Worm (Caenorhabditis elegans): ENCODE data around the gene F31B12.4.
A peak's percentile ranks its signal among the peaks of the same experiment; 100 is the strongest.

The F31B12.4 gene

DNA sequence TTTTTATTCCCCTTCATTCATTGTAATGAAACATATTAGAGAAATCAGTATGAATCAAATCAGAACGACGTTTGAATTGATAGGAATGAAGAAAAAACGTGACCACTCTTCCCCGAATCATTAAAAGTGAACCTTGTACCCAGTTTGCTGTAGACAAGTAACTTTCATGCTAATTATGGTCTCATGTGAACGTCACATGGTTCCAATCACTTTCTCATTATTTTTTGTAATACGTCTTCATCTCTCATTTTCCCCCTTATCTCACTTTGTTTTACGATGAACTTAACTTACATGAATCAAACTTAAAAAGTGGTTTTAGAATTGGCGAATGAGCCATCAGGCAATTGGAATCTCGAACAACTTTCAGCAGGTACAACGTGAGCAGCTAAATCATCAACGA lies 31.8 kb upstream of the F31B12.4 start:
- TF ChIP-seq nhr-10 (tag; optimal IDR thresholded peaks at IDR 0.05) (no peak), ztf-4 (tag; optimal IDR thresholded peaks at IDR 0.05) (peak; percentile 26), R02D3.7 (tag; optimal IDR thresholded peaks at IDR 0.05) (no peak), crh-2 (tag; optimal IDR thresholded peaks at IDR 0.05) (peak; percentile 77), nhr-12 (tag; optimal IDR thresholded peaks at IDR 0.05) (no peak), alr-1 (tag; optimal IDR thresholded peaks at IDR 0.05) (no peak), sem-4 (tag; optimal IDR thresholded peaks at IDR 0.05) (peak; percentile 30), blmp-1 (tag; optimal IDR thresholded peaks at IDR 0.05; ENCODE audit: insufficient read depth) (peak; percentile 90), Y55F3AM.14 (GFP tag; optimal IDR thresholded peaks at IDR 0.05) (no peak), sma-9 (GFP tag; optimal IDR thresholded peaks at IDR 0.05) (peak; percentile 98), sma-9 (tag; optimal IDR thresholded peaks at IDR 0.05) (no peak), sma-3 (GFP tag; optimal IDR thresholded peaks at IDR 0.05) (peak; percentile 83), gmeb-1 (tag; optimal IDR thresholded peaks at IDR 0.05) (peak; percentile 50), zag-1 (tag; optimal IDR thresholded peaks at IDR 0.05) (no peak), ZK546.5 (tag; optimal IDR thresholded peaks at IDR 0.05) (no peak), nhr-11 (tag; optimal IDR thresholded peaks at IDR 0.05) (no peak), nhr-21 (tag; optimal IDR thresholded peaks at IDR 0.05) (peak; percentile 67), lin-39 (tag; optimal IDR thresholded peaks at IDR 0.05) (no peak), nhr-23 (tag; optimal IDR thresholded peaks at IDR 0.05) (no peak), nhr-25 (tag; optimal IDR thresholded peaks at IDR 0.05) (peak; percentile 92), mab-5 (tag; optimal IDR thresholded peaks at IDR 0.05) (no peak), ztf-11 (tag; optimal IDR thresholded peaks at IDR 0.05) (no peak), C34F6.9 (tag; optimal IDR thresholded peaks at IDR 0.05) (no peak), lsy-2 (tag; optimal IDR thresholded peaks at IDR 0.05) (peak in 1 of 2 experiments; percentile 20), F13H6.1 (tag; optimal IDR thresholded peaks at IDR 0.05) (no peak)

DNA sequence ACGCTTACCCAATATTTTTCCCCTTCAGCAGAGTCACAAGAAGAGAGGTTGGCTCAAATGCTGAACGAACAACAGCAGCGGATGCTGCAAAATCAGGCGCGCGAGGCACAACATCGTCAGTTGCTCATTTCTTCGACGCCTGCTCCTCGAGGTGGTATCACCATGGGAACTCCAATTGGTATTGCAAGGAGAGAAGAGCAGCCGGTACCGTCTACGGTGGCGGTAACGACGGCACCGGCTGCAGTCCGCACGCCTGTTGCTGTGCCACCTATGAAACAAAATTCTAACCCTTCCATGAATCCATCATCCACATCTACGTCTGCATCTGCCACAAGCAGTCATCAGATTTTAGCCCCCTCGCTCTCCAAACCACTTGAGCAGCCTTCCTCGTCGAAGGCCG lies 29.7 kb upstream of the F31B12.4 start:
- no peak for TF ChIP-seq nhr-23 (tag; optimal IDR thresholded peaks at IDR 0.05)
- no peak for TF ChIP-seq ama-1 (optimal IDR thresholded peaks at IDR 0.05)
- no peak for TF ChIP-seq ztf-4 (tag; optimal IDR thresholded peaks at IDR 0.05)
- TF ChIP-seq aly-2 (tag; optimal IDR thresholded peaks at IDR 0.05), result no peak

DNA sequence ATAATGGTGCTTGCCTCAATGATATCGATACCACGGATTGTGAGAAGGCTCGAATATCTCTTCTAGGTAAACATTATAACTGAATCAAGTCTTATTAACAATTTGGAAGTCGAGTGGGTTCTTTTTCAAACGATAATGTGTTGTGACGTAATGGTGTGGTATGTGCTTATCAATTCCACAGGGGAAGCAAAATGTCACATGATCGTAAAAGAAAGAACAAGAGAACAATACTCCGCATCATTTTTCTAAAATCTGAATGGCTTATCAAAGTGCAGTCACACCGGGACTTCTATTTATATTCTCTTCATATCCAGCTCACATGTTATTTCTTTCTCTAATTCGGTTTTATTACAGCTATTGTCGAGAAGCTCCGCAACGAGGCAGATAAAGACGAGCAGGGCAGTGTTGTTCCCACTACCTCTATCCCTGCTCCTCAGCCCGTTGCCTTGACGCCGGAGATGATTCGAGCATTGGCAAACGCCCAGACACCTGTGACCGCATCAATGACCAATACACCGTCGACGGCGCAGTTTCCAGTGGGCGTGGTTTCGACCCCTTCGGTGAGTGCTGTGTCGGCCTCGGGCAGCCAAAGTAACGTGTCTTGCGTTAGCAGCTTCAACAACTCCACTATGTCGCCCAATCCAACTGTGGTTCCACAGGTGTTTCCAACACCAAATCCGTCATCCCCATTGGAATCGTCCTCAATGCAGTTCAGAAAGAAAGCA lies 23.8 kb upstream of the F31B12.4 start:
- peak; percentile 33 for TF ChIP-seq fos-1 (tag; optimal IDR thresholded peaks at IDR 0.05)
- no peak for TF ChIP-seq nhr-10 (tag; optimal IDR thresholded peaks at IDR 0.05)
- no peak for TF ChIP-seq elt-1 (tag; optimal IDR thresholded peaks at IDR 0.05)
- TF ChIP-seq alr-1 (tag; optimal IDR thresholded peaks at IDR 0.05), result no peak
- TF ChIP-seq nhr-12 (tag; optimal IDR thresholded peaks at IDR 0.05), result no peak
- TF ChIP-seq lin-39 (tag; optimal IDR thresholded peaks at IDR 0.05), result no peak
- TF ChIP-seq C34F6.9 (tag; optimal IDR thresholded peaks at IDR 0.05), result no peak
- TF ChIP-seq nhr-77 (tag; optimal IDR thresholded peaks at IDR 0.05), result no peak
- no peak for TF ChIP-seq dmd-4 (tag; optimal IDR thresholded peaks at IDR 0.05)
- no peak for TF ChIP-seq ztf-1 (GFP tag; conservative IDR thresholded peaks at IDR 0.05)
- TF ChIP-seq unc-62 (GFP tag; optimal IDR thresholded peaks at IDR 0.05), result no peak
- peak; percentile 23 for TF ChIP-seq nhr-129 (tag; optimal IDR thresholded peaks at IDR 0.05)
- no peak for TF ChIP-seq sma-9 (GFP tag; optimal IDR thresholded peaks at IDR 0.05)
- no peak for TF ChIP-seq sma-9 (tag; optimal IDR thresholded peaks at IDR 0.05)
- TF ChIP-seq crh-2 (tag; optimal IDR thresholded peaks at IDR 0.05), result peak; percentile 6
- TF ChIP-seq ztf-11 (tag; optimal IDR thresholded peaks at IDR 0.05), result no peak
- no peak for TF ChIP-seq mdl-1 (tag; optimal IDR thresholded peaks at IDR 0.05)
- TF ChIP-seq egl-27 (tag; optimal IDR thresholded peaks at IDR 0.05), result no peak
- TF ChIP-seq zag-1 (tag; optimal IDR thresholded peaks at IDR 0.05), result no peak
- peak; percentile 11 for TF ChIP-seq gmeb-1 (tag; optimal IDR thresholded peaks at IDR 0.05)
- TF ChIP-seq nhr-23 (tag; optimal IDR thresholded peaks at IDR 0.05), result no peak
- TF ChIP-seq F13H6.1 (tag; optimal IDR thresholded peaks at IDR 0.05), result no peak
- TF ChIP-seq ceh-16 (tag; optimal IDR thresholded peaks at IDR 0.05), result no peak
- no peak for TF ChIP-seq nhr-237 (tag; optimal IDR thresholded peaks at IDR 0.05)
- no peak for TF ChIP-seq nhr-6 (tag; optimal IDR thresholded peaks at IDR 0.05)
- no peak for TF ChIP-seq ama-1 (optimal IDR thresholded peaks at IDR 0.05)
- no peak for TF ChIP-seq sem-4 (tag; optimal IDR thresholded peaks at IDR 0.05)

Measured in whole organism, L2 larva.